Worm (Caenorhabditis elegans) whole organism, young adult: Measurements from ENCODE around the gene nspb-1.
A peak's percentile ranks its signal among the peaks of the same experiment; 100 is the strongest.

Source experiments
- B0261.1 ChIP-seq: sonication (generic microtip); optimal IDR thresholded peaks from 2 replicates; lab custom pipeline; 2016; ENCODE audit warnings: mild to moderate bottlenecking, missing genetic modification characterization, moderate library complexity, missing compliant biosample characterization
- B0336.3 ChIP-seq: fragments of 200-800 bp; sonication (Bioruptor generic); IDR thresholded peaks from 2 replicates; pipeline ENCODE4 v1.3.6; 2022; ENCODE audit warnings: missing genetic modification characterization, missing compliant biosample characterization
- C06A6.2 ChIP-seq: fragments of 200-800 bp; sonication (Bioruptor generic); conservative IDR thresholded peaks from 2 replicates; pipeline ENCODE4 v1.3.6; 2022; ENCODE audit warnings: missing genetic modification characterization, missing compliant biosample characterization
- C17E4.6 ChIP-seq: fragments of 200-800 bp; sonication (Bioruptor generic); IDR thresholded peaks from 2 replicates; pipeline ENCODE4 v1.3.6; 2022; ENCODE audit warnings: missing genetic modification reagents, missing genetic modification characterization, missing compliant biosample characterization
- F10E7.11 ChIP-seq: sonication (generic microtip); optimal IDR thresholded peaks from 2 replicates; lab custom pipeline; 2017; ENCODE audit warnings: mild to moderate bottlenecking, missing genetic modification characterization, moderate library complexity, missing compliant biosample characterization
- F55B11.4 ChIP-seq: sonication (generic microtip); optimal IDR thresholded peaks from 2 replicates; lab custom pipeline; 2016; ENCODE audit warnings: missing compliant biosample characterization, missing genetic modification characterization, borderline replicate concordance; ENCODE audit not compliant: insufficient read depth
- F57A8.1 ChIP-seq: fragments of 200-800 bp; sonication (Bioruptor generic); optimal IDR thresholded peaks from 2 replicates; lab custom pipeline; 2018; ENCODE audit warnings: mild to moderate bottlenecking, missing genetic modification characterization, moderate library complexity, missing compliant biosample characterization
- K12H6.12 ChIP-seq: fragments of 200-800 bp; sonication (Bioruptor generic); optimal IDR thresholded peaks from 2 replicates; lab custom pipeline; 2018; ENCODE audit warnings: mild to moderate bottlenecking, missing genetic modification characterization, missing compliant biosample characterization
- T26A5.8 ChIP-seq: sonication (generic microtip); optimal IDR thresholded peaks from 2 replicates; lab custom pipeline; 2016; ENCODE audit warnings: missing genetic modification characterization, missing compliant biosample characterization
- Y53G8AR.9 ChIP-seq: fragments of 200-800 bp; sonication (Bioruptor generic); conservative IDR thresholded peaks from 2 replicates; pipeline ENCODE4 v1.3.6; 2022; ENCODE audit warnings: missing genetic modification reagents, missing genetic modification characterization, missing compliant biosample characterization
- Y56A3A.18 ChIP-seq: fragments of 200-800 bp; sonication (Bioruptor generic); IDR thresholded peaks from 2 replicates; pipeline ENCODE4 v1.3.6; 2022; ENCODE audit warnings: missing genetic modification reagents, missing genetic modification characterization, missing compliant biosample characterization
- Y67H2A.10 ChIP-seq: fragments of 200-800 bp; sonication (Bioruptor generic); conservative IDR thresholded peaks from 2 replicates; pipeline ENCODE4 v1.3.6; 2022; ENCODE audit warnings: missing genetic modification reagents, missing genetic modification characterization, missing compliant biosample characterization
- Y95B8A.8 ChIP-seq: fragments of 200-800 bp; sonication (Bioruptor generic); IDR thresholded peaks from 2 replicates; pipeline ENCODE4 v1.3.6; 2022; ENCODE audit warnings: missing genetic modification reagents, missing genetic modification characterization, missing compliant biosample characterization
- ZK185.1 ChIP-seq: sonication (generic microtip); optimal IDR thresholded peaks from 2 replicates; lab custom pipeline; 2016; ENCODE audit warnings: mild to moderate bottlenecking, missing genetic modification characterization, missing compliant biosample characterization; ENCODE audit not compliant: poor library complexity, severe bottlenecking
- aptf-3 ChIP-seq: fragments of 200-800 bp; sonication (Bioruptor generic); IDR thresholded peaks from 2 replicates; pipeline ENCODE4 v1.3.6; 2022; ENCODE audit warnings: missing genetic modification characterization, missing compliant biosample characterization
- attf-5 ChIP-seq: fragments of 200-800 bp; sonication (Bioruptor generic); optimal IDR thresholded peaks from 2 replicates; lab custom pipeline; 2018; ENCODE audit warnings: mild to moderate bottlenecking, missing genetic modification characterization, missing compliant biosample characterization
- attf-6 ChIP-seq: fragments of 200-800 bp; sonication (Bioruptor generic); IDR thresholded peaks from 2 replicates; pipeline ENCODE4 v1.3.6; 2022; ENCODE audit warnings: missing genetic modification reagents, missing genetic modification characterization, missing compliant biosample characterization
- bed-1 ChIP-seq: fragments of 200-800 bp; sonication (Bioruptor generic); IDR thresholded peaks from 2 replicates; pipeline ENCODE4 v1.3.6; 2022; ENCODE audit warnings: missing genetic modification reagents, missing genetic modification characterization, missing compliant biosample characterization
- ccch-3 ChIP-seq: fragments of 200-800 bp; sonication (Bioruptor generic); optimal IDR thresholded peaks from 2 replicates; lab custom pipeline; 2018; ENCODE audit warnings: mild to moderate bottlenecking, missing genetic modification characterization, missing compliant biosample characterization
- cebp-1 ChIP-seq, 2 experiments: fragments of 200-800 bp in 1 of 2; sonication (Bioruptor generic) in 1 of 2; sonication (generic microtip) in 1 of 2; IDR thresholded peaks in 1 of 2; optimal IDR thresholded peaks in 1 of 2; 2 replicates each; pipeline versions ENCODE4 v1.3.6 to Lab custom; 2017 to 2022; ENCODE audit warnings: missing compliant biosample characterization in 2 of 2, missing genetic modification characterization in 2 of 2, mild to moderate bottlenecking in 1 of 2, missing genetic modification reagents in 1 of 2, moderate library complexity in 1 of 2
- ceh-27 ChIP-seq: fragments of 200-800 bp; sonication (Bioruptor generic); optimal IDR thresholded peaks from 2 replicates; lab custom pipeline; 2018; ENCODE audit warnings: mild to moderate bottlenecking, missing genetic modification characterization, moderate library complexity, missing compliant biosample characterization
- ceh-91 ChIP-seq: fragments of 200-800 bp; sonication (Bioruptor generic); IDR thresholded peaks from 2 replicates; pipeline ENCODE4 v1.3.6; 2022; ENCODE audit warnings: missing genetic modification reagents, missing genetic modification characterization, missing compliant biosample characterization
- dox-1 ChIP-seq: fragments of 200-800 bp; sonication (Bioruptor generic); IDR thresholded peaks from 2 replicates; pipeline ENCODE4 v1.3.6; 2022; ENCODE audit warnings: missing genetic modification reagents, missing genetic modification characterization, missing compliant biosample characterization
- egrh-3 ChIP-seq: fragments of 200-800 bp; sonication (Bioruptor generic); IDR thresholded peaks from 2 replicates; pipeline ENCODE4 v1.3.6; 2022; ENCODE audit warnings: missing genetic modification reagents, missing genetic modification characterization, missing compliant biosample characterization
- gei-17 ChIP-seq: fragments of 200-800 bp; sonication (Bioruptor generic); optimal IDR thresholded peaks from 2 replicates; lab custom pipeline; 2018; ENCODE audit warnings: mild to moderate bottlenecking, missing genetic modification characterization, missing compliant biosample characterization
- him-1 ChIP-seq: sonication (generic microtip); optimal IDR thresholded peaks from 2 replicates; lab custom pipeline; 2016; ENCODE audit warnings: missing genotype, missing genetic modification reagents, missing genetic modification characterization, missing compliant biosample characterization
- hmg-1.2 ChIP-seq: fragments of 200-800 bp; sonication (Bioruptor generic); IDR thresholded peaks from 2 replicates; pipeline ENCODE4 v1.3.6; 2022; ENCODE audit warnings: missing genetic modification reagents, missing genetic modification characterization, missing compliant biosample characterization
- hsf-1 ChIP-seq: fragments of 200-800 bp; sonication (Bioruptor generic); IDR thresholded peaks from 2 replicates; pipeline ENCODE4 v1.3.6; 2022; ENCODE audit warnings: missing genetic modification reagents, missing genetic modification characterization, missing compliant biosample characterization
- let-607 ChIP-seq, 2 experiments: fragments of 200-800 bp in 1 of 2; sonication (Bioruptor generic) in 1 of 2; sonication (generic microtip) in 1 of 2; optimal IDR thresholded peaks; 2 replicates each; lab custom pipeline; 2016 to 2018; ENCODE audit warnings: mild to moderate bottlenecking in 2 of 2, missing compliant biosample characterization in 2 of 2, missing genetic modification characterization in 2 of 2, moderate library complexity in 2 of 2, missing genotype in 1 of 2
- lir-1 ChIP-seq: fragments of 200-800 bp; sonication (Bioruptor generic); conservative IDR thresholded peaks from 2 replicates; pipeline ENCODE4 v1.3.6; 2022; ENCODE audit warnings: missing genetic modification reagents, missing genetic modification characterization, missing compliant biosample characterization
- madf-10 ChIP-seq: sonication (generic microtip); optimal IDR thresholded peaks from 2 replicates; lab custom pipeline; 2016; ENCODE audit warnings: mild to moderate bottlenecking, missing genetic modification characterization, missing compliant biosample characterization
- madf-6 ChIP-seq: fragments of 200-800 bp; sonication (Bioruptor generic); IDR thresholded peaks from 2 replicates; pipeline ENCODE4 v1.3.6; 2022; ENCODE audit warnings: missing genetic modification reagents, missing genetic modification characterization, missing compliant biosample characterization
- madf-8 ChIP-seq: fragments of 200-800 bp; sonication (Bioruptor generic); conservative IDR thresholded peaks from 2 replicates; pipeline ENCODE4 v1.3.6; 2022; ENCODE audit warnings: missing genetic modification reagents, missing genetic modification characterization, missing compliant biosample characterization
- mcd-1 ChIP-seq: fragments of 200-800 bp; sonication (Bioruptor generic); IDR thresholded peaks from 2 replicates; pipeline ENCODE4 v1.3.6; 2022; ENCODE audit warnings: missing genetic modification reagents, missing genetic modification characterization, missing compliant biosample characterization
- nhr-27 ChIP-seq: fragments of 200-800 bp; sonication (Bioruptor generic); optimal IDR thresholded peaks from 2 replicates; lab custom pipeline; 2018; ENCODE audit warnings: mild to moderate bottlenecking, missing genetic modification characterization, moderate library complexity, missing compliant biosample characterization
- nhr-90 ChIP-seq: sonication (generic microtip); optimal IDR thresholded peaks from 2 replicates; lab custom pipeline; 2016; ENCODE audit warnings: missing genotype, mild to moderate bottlenecking, missing genetic modification characterization, missing compliant biosample characterization
- pbrm-1 ChIP-seq: fragments of 200-800 bp; sonication (Bioruptor generic); IDR thresholded peaks from 2 replicates; pipeline ENCODE4 v1.3.6; 2022; ENCODE audit warnings: missing genetic modification reagents, missing genetic modification characterization, missing compliant biosample characterization
- rpc-1 ChIP-seq, 2 experiments: fragments of 150-350 bp in 1 of 2; sonication (generic microtip) in 1 of 2; optimal IDR thresholded peaks; 2 replicates each; lab custom pipeline; 2014 to 2018; ENCODE audit warnings: missing biosample characterization in 1 of 2, missing genetic modification characterization in 1 of 2, missing genetic modification reagents in 1 of 2, missing genotype in 1 of 2
- snpc-4 ChIP-seq, 5 experiments: fragments of 150-350 bp in 1 of 5; sonication (generic microtip) in 4 of 5; optimal IDR thresholded peaks; 2 replicates each; lab custom pipeline; 2014 to 2018; ENCODE audit warnings: missing genetic modification characterization in 5 of 5, missing biosample characterization in 3 of 5, antibody characterized with exemption in 2 of 5, mild to moderate bottlenecking in 2 of 5, missing compliant biosample characterization in 2 of 5, missing genotype in 2 of 5, moderate library complexity in 2 of 5, missing genetic modification reagents in 1 of 5
- somi-1 ChIP-seq: fragments of 200-800 bp; sonication (Bioruptor generic); optimal IDR thresholded peaks from 2 replicates; lab custom pipeline; 2018; ENCODE audit warnings: mild to moderate bottlenecking, missing genetic modification characterization, missing compliant biosample characterization
- tlf-1 ChIP-seq: fragments of 200-800 bp; sonication (Bioruptor generic); optimal IDR thresholded peaks from 2 replicates; lab custom pipeline; 2018; ENCODE audit warnings: mild to moderate bottlenecking, missing genetic modification characterization, missing compliant biosample characterization
- unc-130 ChIP-seq: sonication (generic microtip); optimal IDR thresholded peaks from 2 replicates; lab custom pipeline; 2016; ENCODE audit warnings: missing genetic modification reagents, missing genetic modification characterization, missing compliant biosample characterization
- unc-62 ChIP-seq: fragments of 150-350 bp; optimal IDR thresholded peaks from 2 replicates; lab custom pipeline; 2014; ENCODE audit warnings: missing biosample characterization, missing genetic modification reagents, missing genetic modification characterization
- xnd-1 ChIP-seq: sonication (generic microtip); optimal IDR thresholded peaks from 2 replicates; lab custom pipeline; 2016; ENCODE audit warnings: missing genotype, missing genetic modification reagents, missing genetic modification characterization, missing compliant biosample characterization
- zfh-2 ChIP-seq: fragments of 200-800 bp; sonication (Bioruptor generic); conservative IDR thresholded peaks from 2 replicates; pipeline ENCODE4 v1.3.6; 2022; ENCODE audit warnings: missing genetic modification reagents, missing genetic modification characterization, missing compliant biosample characterization
- ztf-26 ChIP-seq: sonication (generic microtip); optimal IDR thresholded peaks from 2 replicates; lab custom pipeline; 2017; ENCODE audit warnings: missing genetic modification characterization, missing compliant biosample characterization
- ztf-3 ChIP-seq: fragments of 200-800 bp; sonication (Bioruptor generic); optimal IDR thresholded peaks from 2 replicates; lab custom pipeline; 2018; ENCODE audit warnings: mild to moderate bottlenecking, missing genetic modification characterization, missing compliant biosample characterization

The nspb-1 gene

DNA sequence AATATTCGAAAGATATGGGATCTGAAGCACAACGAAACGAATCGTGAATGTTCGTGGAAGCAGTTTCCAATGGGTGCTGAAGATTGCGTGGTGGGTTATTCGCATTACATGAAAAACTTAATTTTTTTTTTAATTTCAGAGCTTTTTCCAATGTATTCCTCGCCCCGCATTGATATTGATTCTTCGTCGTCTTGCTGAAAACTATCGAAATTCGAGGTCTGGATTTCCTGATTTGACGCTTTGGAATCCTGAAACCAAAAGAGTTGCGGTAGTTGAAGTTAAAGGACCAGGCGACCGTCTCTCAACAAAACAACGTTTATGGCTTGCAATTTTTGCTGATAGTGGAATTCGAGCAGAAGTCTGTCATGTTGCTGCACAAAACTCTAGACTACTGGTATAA is 38.9 kb downstream of the nspb-1 start (continued):
- TF ChIP-seq C17E4.6 (GFP tag; lab: Robert Waterston, UW) (no peak), Y53G8AR.9 (GFP tag; lab: Robert Waterston, UW) (0 out of 2 replicates have a peak, but pooled peaks have one; percentile 23), egrh-3 (GFP tag; lab: Robert Waterston, UW) (no peak), nhr-90 (tag; lab: Kevin White, UChicago) (no peak), bed-1 (GFP tag; lab: Robert Waterston, UW) (no peak), K12H6.12 (tag; lab: Kevin White, UChicago) (no peak), mcd-1 (GFP tag; lab: Robert Waterston, UW) (no peak), ceh-27 (GFP tag; lab: Kevin White, UChicago) (no peak), nhr-27 (tag; lab: Kevin White, UChicago) (no peak), B0261.1 (tag; lab: Kevin White, UChicago) (no peak), cebp-1 (GFP tag; IDR thresholded peaks at IDR 0.05; lab: Robert Waterston, UW) (no peak), cebp-1 (tag; optimal IDR thresholded peaks at IDR 0.05; lab: Kevin White, UChicago) (peak; percentile 27), unc-130 (GFP tag; lab: Kevin White, UChicago) (no peak), dox-1 (no peak), snpc-4 (GFP tag; optimal IDR thresholded peaks at IDR 0.05; lab: Kevin White, UChicago) (no peak), snpc-4 (tag; optimal IDR thresholded peaks at IDR 0.05; lab: Kevin White, UChicago) (peak in 1 of 4 experiments; percentile 9), gei-17 (GFP tag; lab: Kevin White, UChicago) (no peak), lir-1 (GFP tag; lab: Robert Waterston, UW) (no peak), ceh-91 (GFP tag; lab: Robert Waterston, UW) (no peak), F10E7.11 (no peak), ccch-3 (GFP tag; lab: Kevin White, UChicago) (no peak), F55B11.4 (tag; lab: Kevin White, UChicago) (no peak), B0336.3 (GFP tag; lab: Robert Waterston, UW) (peak; percentile 48; the same call in 1 of the 2 replicates), rpc-1 (optimal IDR thresholded peaks at IDR 0.05; lab: Kevin White, UChicago) (no peak), rpc-1 (tag; optimal IDR thresholded peaks at IDR 0.05; lab: Kevin White, UChicago) (no peak), aptf-3 (GFP tag; lab: Robert Waterston, UW) (no peak), xnd-1 (no peak), Y95B8A.8 (GFP tag; lab: Robert Waterston, UW) (0 out of 2 replicates have a peak, but pooled peaks have one; percentile 22), ZK185.1 (tag; lab: Kevin White, UChicago) (no peak), him-1 (no peak), madf-8 (GFP tag; lab: Robert Waterston, UW) (no peak), zfh-2 (GFP tag; lab: Robert Waterston, UW) (no peak), let-607 (tag; optimal IDR thresholded peaks at IDR 0.05; lab: Kevin White, UChicago) (no peak), Y67H2A.10 (GFP tag; lab: Robert Waterston, UW) (no peak), madf-10 (no peak), C06A6.2 (GFP tag; lab: Robert Waterston, UW) (no peak), pbrm-1 (GFP tag; lab: Robert Waterston, UW) (no peak), attf-6 (GFP tag; lab: Robert Waterston, UW) (no peak), ztf-3 (GFP tag; lab: Kevin White, UChicago) (no peak), madf-6 (GFP tag; lab: Robert Waterston, UW) (0 out of 2 replicates have a peak, but pooled peaks have one; percentile 29), unc-62 (GFP tag; lab: Kevin White, UChicago) (no peak), T26A5.8 (tag; lab: Kevin White, UChicago) (no peak), hsf-1 (GFP tag; lab: Robert Waterston, UW) (0 out of 2 replicates have a peak, but pooled peaks have one; percentile 10), somi-1 (GFP tag; lab: Kevin White, UChicago) (no peak), ztf-26 (tag; lab: Kevin White, UChicago) (no peak), Y56A3A.18 (GFP tag; lab: Robert Waterston, UW) (no peak), hmg-1.2 (0 out of 2 replicates have a peak, but pooled peaks have one; percentile 12), attf-5 (GFP tag; lab: Kevin White, UChicago) (no peak), tlf-1 (GFP tag; lab: Kevin White, UChicago) (no peak), F57A8.1 (no peak)
